Fruit fly (Drosophila melanogaster) whole organism, prepupa: ENCODE measurements around the gene senju.

Experiments used
- CG11294 ChIP-seq: fragments of 200-800 bp; sonication (Bioruptor generic); IDR thresholded peaks from 2 replicates; pipeline ENCODE4 v1.3.6; 2022; ENCODE audit warnings: missing biosample characterization, missing genetic modification characterization
- CG15336 ChIP-seq: fragments of 200-800 bp; sonication (Bioruptor generic); IDR thresholded peaks from 2 replicates; pipeline ENCODE4 v1.3.6; 2022; ENCODE audit warnings: missing biosample characterization, missing genetic modification characterization
- CG1621 ChIP-seq: fragments of 200-800 bp; sonication (Bioruptor generic); optimal IDR thresholded peaks from 3 replicates; lab custom pipeline; 2018; ENCODE audit warnings: missing biosample characterization, mild to moderate bottlenecking, missing genetic modification characterization
- CG31627 ChIP-seq: fragments of 200-800 bp; sonication (Bioruptor generic); optimal IDR thresholded peaks from 3 replicates; lab custom pipeline; 2016; ENCODE audit warnings: missing biosample characterization, missing genetic modification characterization
- CG32006 ChIP-seq: fragments of 200-800 bp; sonication (Bioruptor generic); optimal IDR thresholded peaks from 3 replicates; lab custom pipeline; 2017; ENCODE audit warnings: missing biosample characterization, mild to moderate bottlenecking, missing genetic modification characterization
- CG3919 ChIP-seq: fragments of 200-800 bp; sonication (Bioruptor generic); optimal IDR thresholded peaks from 3 replicates; lab custom pipeline; 2016; ENCODE audit warnings: missing biosample characterization, missing genetic modification characterization
- CG4318 ChIP-seq: fragments of 200-800 bp; sonication (Bioruptor generic); optimal IDR thresholded peaks from 3 replicates; lab custom pipeline; 2017; ENCODE audit warnings: missing biosample characterization, mild to moderate bottlenecking, missing genetic modification characterization
- CG6163 ChIP-seq: fragments of 200-800 bp; sonication (Bioruptor generic); IDR thresholded peaks from 3 replicates; pipeline ENCODE4 v1.3.6; 2022; ENCODE audit warnings: missing biosample characterization, missing genetic modification characterization
- CG6792 ChIP-seq: fragments of 200-800 bp; sonication (Bioruptor generic); optimal IDR thresholded peaks from 3 replicates; lab custom pipeline; 2016; ENCODE audit warnings: missing biosample characterization, missing genetic modification characterization
- CG6808 ChIP-seq: fragments of 200-800 bp; sonication (Bioruptor generic); optimal IDR thresholded peaks from 3 replicates; lab custom pipeline; 2017; ENCODE audit warnings: missing biosample characterization, missing genetic modification characterization, mild to moderate bottlenecking, moderate library complexity, missing genetic modification reagents
- CG8119 ChIP-seq: fragments of 200-800 bp; sonication (Bioruptor generic); IDR thresholded peaks from 3 replicates; pipeline ENCODE4 v1.3.6; 2022; ENCODE audit warnings: missing biosample characterization, missing genetic modification characterization
- Eip75B ChIP-seq: fragments of 200-800 bp; sonication (Bioruptor generic); optimal IDR thresholded peaks from 3 replicates; lab custom pipeline; 2016; ENCODE audit warnings: missing biosample characterization, missing genetic modification characterization
- Eip78C ChIP-seq: fragments of 200-800 bp; sonication (Bioruptor generic); peaks from one replicate; lab custom pipeline; 2016; ENCODE audit warnings: missing biosample characterization, missing genetic modification characterization
- Eip93F ChIP-seq: fragments of 200-800 bp; sonication (Bioruptor generic); optimal IDR thresholded peaks from 2 replicates; lab custom pipeline; 2016; ENCODE audit warnings: missing biosample characterization, mild to moderate bottlenecking, missing genetic modification characterization
- Ets21C ChIP-seq: fragments of 200-800 bp; sonication (Bioruptor generic); optimal IDR thresholded peaks from 3 replicates; lab custom pipeline; 2016; ENCODE audit warnings: missing biosample characterization, missing genetic modification characterization
- Ets96B ChIP-seq: fragments of 200-800 bp; optimal IDR thresholded peaks from 2 replicates; lab custom pipeline; 2019; ENCODE audit warnings: missing biosample characterization, mild to moderate bottlenecking, missing genetic modification characterization, moderate library complexity
- Gug ChIP-seq: fragments of 200-800 bp; sonication (Bioruptor generic); IDR thresholded peaks from 2 replicates; pipeline ENCODE4 v1.3.6; 2022; ENCODE audit warnings: missing biosample characterization, missing genetic modification characterization
- Hr38 ChIP-seq: sonication (Bioruptor generic); optimal IDR thresholded peaks from 2 replicates; lab custom pipeline; 2016; ENCODE audit warnings: missing biosample characterization, missing genetic modification characterization
- Hr39 ChIP-seq: fragments of 200-800 bp; sonication (Bioruptor generic); optimal IDR thresholded peaks from 2 replicates; lab custom pipeline; 2016; ENCODE audit warnings: missing biosample characterization, missing genetic modification characterization
- Hr4 ChIP-seq: fragments of 200-800 bp; sonication (Bioruptor generic); optimal IDR thresholded peaks from 3 replicates; lab custom pipeline; 2016; ENCODE audit warnings: missing biosample characterization, missing genetic modification characterization
- Lpt ChIP-seq: fragments of 200-800 bp; sonication (Bioruptor generic); optimal IDR thresholded peaks from 3 replicates; lab custom pipeline; 2016; ENCODE audit warnings: missing biosample characterization, missing genetic modification characterization
- Met ChIP-seq: fragments of 200-800 bp; sonication (Bioruptor generic); optimal IDR thresholded peaks from 3 replicates; lab custom pipeline; 2016; ENCODE audit warnings: missing biosample characterization, missing genetic modification characterization
- OdsH ChIP-seq: fragments of 200-800 bp; sonication (Bioruptor generic); optimal IDR thresholded peaks from 3 replicates; lab custom pipeline; 2016; ENCODE audit warnings: missing biosample characterization, missing genetic modification characterization
- Smox ChIP-seq: fragments of 200-800 bp; sonication (Bioruptor generic); optimal IDR thresholded peaks from 3 replicates; lab custom pipeline; 2016; ENCODE audit warnings: missing biosample characterization, missing genetic modification characterization
- Sox102F ChIP-seq: fragments of 200-800 bp; sonication (Bioruptor generic); optimal IDR thresholded peaks from 2 replicates; lab custom pipeline; 2016; ENCODE audit warnings: missing biosample characterization, mild to moderate bottlenecking, missing genetic modification characterization
- Sox14 ChIP-seq: fragments of 200-800 bp; sonication (Bioruptor generic); optimal IDR thresholded peaks from 3 replicates; lab custom pipeline; 2016; ENCODE audit warnings: missing biosample characterization, missing genetic modification characterization
- Sox15 ChIP-seq: fragments of 200-800 bp; sonication (Bioruptor generic); optimal IDR thresholded peaks from 3 replicates; lab custom pipeline; 2016; ENCODE audit warnings: missing biosample characterization, missing genetic modification characterization
- achi ChIP-seq: fragments of 200-800 bp; sonication (Bioruptor generic); optimal IDR thresholded peaks from 3 replicates; lab custom pipeline; 2016; ENCODE audit warnings: missing biosample characterization, missing genetic modification characterization
- cyc ChIP-seq: fragments of 200-800 bp; sonication (Bioruptor generic); optimal IDR thresholded peaks from 3 replicates; lab custom pipeline; 2016; ENCODE audit warnings: missing biosample characterization, missing genetic modification characterization
- dsx ChIP-seq: fragments of 200-800 bp; optimal IDR thresholded peaks from 3 replicates; lab custom pipeline; 2019; ENCODE audit warnings: missing biosample characterization, mild to moderate bottlenecking, missing genetic modification characterization, moderate library complexity; ENCODE audit not compliant: poor library complexity, severe bottlenecking
- eg ChIP-seq: fragments of 200-800 bp; sonication (Bioruptor generic); IDR thresholded peaks from 3 replicates; pipeline ENCODE4 v1.3.6; 2022; ENCODE audit warnings: missing biosample characterization, missing genetic modification characterization
- esn ChIP-seq: fragments of 200-800 bp; sonication (Bioruptor generic); optimal IDR thresholded peaks from 2 replicates; lab custom pipeline; 2016; ENCODE audit warnings: missing biosample characterization, mild to moderate bottlenecking, missing genetic modification characterization, moderate library complexity
- fd59A ChIP-seq: fragments of 200-800 bp; sonication (Bioruptor generic); optimal IDR thresholded peaks from 2 replicates; lab custom pipeline; 2017; ENCODE audit warnings: missing biosample characterization, mild to moderate bottlenecking, missing genetic modification characterization, missing genetic modification reagents
- fd85E ChIP-seq: fragments of 200-800 bp; sonication (Bioruptor generic); optimal IDR thresholded peaks from 3 replicates; lab custom pipeline; 2016; ENCODE audit warnings: missing biosample characterization, missing genetic modification characterization
- fkh ChIP-seq: fragments of 200-800 bp; sonication (Bioruptor generic); optimal IDR thresholded peaks from 3 replicates; lab custom pipeline; 2017; ENCODE audit warnings: missing biosample characterization, mild to moderate bottlenecking, missing genetic modification characterization, moderate library complexity
- lz ChIP-seq: fragments of 200-800 bp; sonication (Bioruptor generic); optimal IDR thresholded peaks from 3 replicates; lab custom pipeline; 2016; ENCODE audit warnings: missing biosample characterization, missing genetic modification characterization
- net ChIP-seq: fragments of 200-800 bp; sonication (Bioruptor generic); optimal IDR thresholded peaks from 3 replicates; lab custom pipeline; 2016; ENCODE audit warnings: missing biosample characterization, missing genetic modification characterization
- pdm3 ChIP-seq: fragments of 200-800 bp; sonication (Bioruptor generic); optimal IDR thresholded peaks from 3 replicates; lab custom pipeline; 2016; ENCODE audit warnings: missing biosample characterization, missing genetic modification characterization
- spab ChIP-seq: fragments of 200-800 bp; sonication (Bioruptor generic); optimal IDR thresholded peaks from 2 replicates; lab custom pipeline; 2017; ENCODE audit warnings: missing biosample characterization, mild to moderate bottlenecking, missing genetic modification characterization, missing genetic modification reagents
- svp ChIP-seq: fragments of 200-800 bp; sonication (Bioruptor generic); peaks from one replicate; lab custom pipeline; 2016; ENCODE audit warnings: missing biosample characterization, missing genetic modification characterization
- topi ChIP-seq: fragments of 200-800 bp; sonication (Bioruptor generic); optimal IDR thresholded peaks from 3 replicates; lab custom pipeline; 2016; ENCODE audit warnings: missing biosample characterization, missing genetic modification characterization
- vri ChIP-seq: fragments of 200-800 bp; sonication (Bioruptor generic); optimal IDR thresholded peaks from 3 replicates; lab custom pipeline; 2016; ENCODE audit warnings: missing biosample characterization, mild to moderate bottlenecking, missing genetic modification characterization

The senju gene

DNA sequence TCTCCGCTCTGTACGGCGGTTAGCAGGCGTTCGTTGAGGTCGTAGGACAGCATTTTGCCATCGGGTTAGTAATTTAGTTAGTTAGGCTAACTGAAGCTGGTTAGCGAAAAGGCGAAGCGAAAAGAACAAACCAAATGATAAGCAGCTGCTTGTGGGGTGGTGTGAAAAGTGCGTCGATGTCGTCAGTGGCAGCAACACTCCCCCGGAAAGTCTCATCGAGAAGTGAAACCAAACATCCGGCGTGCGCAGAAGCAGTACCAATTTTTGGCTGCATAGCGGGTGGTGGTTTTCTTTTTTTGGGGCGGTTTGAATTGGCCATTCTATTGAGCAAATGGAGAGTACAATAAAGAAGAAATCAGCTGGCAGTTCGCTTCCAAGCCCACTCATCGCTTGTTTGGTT lies 1.8 kb upstream of the senju start, which contains the start of gene CG9121:
TSS of gene CG9121 (minus strand) at position 238 of the 400 bp plus-strand sequence.
- TF ChIP-seq CG32006 (GFP tag; lab: Kevin White, UChicago) (no peak), dsx (no peak), CG3919 (no peak), Eip78C (GFP tag; lab: Kevin White, UChicago) (peak; percentile 8), CG31627 (GFP tag; lab: Kevin White, UChicago) (no peak)

DNA sequence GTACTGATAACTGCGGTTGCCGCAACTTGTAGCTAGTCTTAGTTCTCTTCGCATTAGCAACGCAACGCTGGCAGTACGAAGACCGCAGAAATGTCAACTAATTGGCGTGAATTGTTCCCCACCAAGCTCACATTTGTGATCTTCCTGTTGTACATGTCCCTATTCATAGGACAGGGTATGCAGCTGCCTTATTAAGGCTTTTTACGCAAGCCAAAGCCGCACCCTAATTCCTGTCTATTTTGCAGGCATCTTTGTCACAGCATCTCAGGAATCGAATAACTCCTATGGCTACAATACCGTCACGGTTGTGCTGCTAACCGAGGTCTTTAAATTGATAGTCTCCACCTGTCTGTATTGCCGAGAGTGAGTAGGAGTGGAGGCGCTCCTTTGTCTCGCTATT lies 351 bp downstream of the senju start, which contains the start of gene eIF3h:
TSS of gene eIF3h (minus strand) at position 101 of the 400 bp plus-strand sequence.
- TF ChIP-seq fd59A (GFP tag; lab: Kevin White, UChicago): no peak
- no peak for TF ChIP-seq fd85E
- TF ChIP-seq CG6792: no peak
- TF ChIP-seq Sox15: no peak
- no peak for TF ChIP-seq Lpt (GFP tag; lab: Kevin White, UChicago)
- TF ChIP-seq dsx: no peak
- no peak for TF ChIP-seq Met
- TF ChIP-seq Sox102F: no peak
- no peak for TF ChIP-seq CG6163 (GFP tag; lab: Robert Waterston, UW)
- no peak for TF ChIP-seq CG31627 (GFP tag; lab: Kevin White, UChicago)
- TF ChIP-seq Eip93F (GFP tag; lab: Kevin White, UChicago): no peak
- TF ChIP-seq vri (GFP tag; lab: Kevin White, UChicago): no peak
- no peak for TF ChIP-seq CG32006 (GFP tag; lab: Kevin White, UChicago)
- no peak for TF ChIP-seq fkh
- no peak for TF ChIP-seq cyc (GFP tag; lab: Kevin White, UChicago)
- no peak for TF ChIP-seq Eip78C (GFP tag; lab: Kevin White, UChicago)
- TF ChIP-seq Ets96B: no peak

DNA sequence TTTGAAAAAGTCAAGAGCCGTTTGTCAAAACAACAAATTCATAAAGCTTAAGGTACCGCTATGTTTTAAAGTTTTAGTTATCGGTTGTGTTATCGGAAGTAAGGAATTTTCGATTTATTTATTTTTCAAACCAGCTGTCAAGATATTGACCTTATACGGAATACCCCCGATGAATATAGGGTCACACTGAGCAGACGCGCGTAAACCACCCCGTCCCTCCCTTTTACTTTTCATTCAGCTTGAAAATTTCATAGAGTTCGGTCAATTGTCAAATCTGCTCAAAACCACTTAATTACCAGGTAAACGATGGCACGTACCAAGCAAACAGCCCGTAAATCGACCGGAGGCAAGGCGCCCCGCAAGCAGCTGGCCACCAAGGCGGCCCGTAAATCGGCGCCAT lies 2.3 kb downstream of the senju start, which contains the start of the genes CG14036 and His3.3A:
TSS of gene CG14036 (minus strand) at position 64 of the 400 bp plus-strand sequence.
TSS of gene His3.3A (plus strand) at position 106 of the 400 bp plus-strand sequence.
- no peak for TF ChIP-seq topi
- TF ChIP-seq Eip78C (GFP tag; lab: Kevin White, UChicago): peak; percentile 60
- no peak for TF ChIP-seq net (GFP tag; lab: Kevin White, UChicago)
- TF ChIP-seq CG4318: no peak
- no peak for TF ChIP-seq CG11294
- TF ChIP-seq lz (GFP tag; lab: Kevin White, UChicago): no peak
- TF ChIP-seq Met: no peak
- no peak for TF ChIP-seq CG6808 (GFP tag; lab: Kevin White, UChicago)
- TF ChIP-seq Ets21C (GFP tag; lab: Kevin White, UChicago): no peak
- no peak for TF ChIP-seq Hr38
- peak; percentile 92 for TF ChIP-seq fkh
- TF ChIP-seq achi: peak; percentile 49
- no peak for TF ChIP-seq CG6792
- TF ChIP-seq svp (GFP tag; lab: Kevin White, UChicago): peak; percentile 6
- no peak for TF ChIP-seq spab
- TF ChIP-seq cyc (GFP tag; lab: Kevin White, UChicago): no peak
- no peak for TF ChIP-seq Ets96B
- no peak for TF ChIP-seq eg (GFP tag; lab: Robert Waterston, UW)
- no peak for TF ChIP-seq pdm3 (GFP tag; lab: Kevin White, UChicago)
- TF ChIP-seq Gug: no peak
- peak; percentile 31 for TF ChIP-seq esn (GFP tag; lab: Kevin White, UChicago)
- peak; percentile 30 for TF ChIP-seq CG1621 (tag; lab: Kevin White, UChicago)
- no peak for TF ChIP-seq CG8119 (GFP tag; lab: Robert Waterston, UW)
- no peak for TF ChIP-seq CG15336 (GFP tag; lab: Robert Waterston, UW)
- TF ChIP-seq Sox14 (GFP tag; lab: Kevin White, UChicago): peak; percentile 0
- TF ChIP-seq Hr39: no peak

DNA sequence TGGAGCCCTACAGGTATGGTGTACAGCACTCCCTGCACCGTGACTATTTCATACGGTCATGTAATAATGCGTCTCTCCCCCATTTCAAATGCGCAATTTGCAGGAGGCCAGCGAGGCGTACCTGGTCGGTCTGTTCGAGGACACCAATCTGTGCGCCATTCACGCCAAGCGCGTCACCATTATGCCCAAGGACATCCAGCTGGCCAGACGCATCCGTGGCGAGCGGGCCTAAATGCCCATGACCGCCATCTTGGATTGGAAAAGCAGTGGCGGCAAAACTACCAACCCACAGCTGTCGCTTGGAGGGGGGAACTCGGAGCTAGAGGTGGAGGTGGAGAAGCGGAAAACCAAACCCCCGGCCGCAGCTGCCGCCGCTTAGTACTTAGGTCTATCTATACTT lies 2.9 kb downstream of the senju start:
- no peak for TF ChIP-seq fd59A (GFP tag; lab: Kevin White, UChicago)
- no peak for TF ChIP-seq CG32006 (GFP tag; lab: Kevin White, UChicago)
- no peak for TF ChIP-seq OdsH (GFP tag; lab: Kevin White, UChicago)
- TF ChIP-seq Eip75B: no peak
- no peak for TF ChIP-seq Hr4
- no peak for TF ChIP-seq dsx
- no peak for TF ChIP-seq Smox
- TF ChIP-seq, all 60 proteins: peak for 0
